Fruit fly (Drosophila melanogaster): ENCODE results near the gene CG14712.

- no peak for TF ChIP-seq unc-4 (GFP tag; IDR thresholded peaks at IDR 0.05; ENCODE audit: partially characterized antibody)
- TF ChIP-seq H15 (GFP tag; IDR thresholded peaks at IDR 0.05): no peak
- no peak for TF ChIP-seq CG15696 (tag; optimal IDR thresholded peaks at IDR 0.05)
- no peak for TF ChIP-seq luna (GFP tag; optimal IDR thresholded peaks at IDR 0.05)
- no peak for TF ChIP-seq CTCF (GFP tag; optimal IDR thresholded peaks at IDR 0.05)
- no peak for TF ChIP-seq Bteb2 (GFP tag; optimal IDR thresholded peaks at IDR 0.05)
- no peak for TF ChIP-seq CG10959 (GFP tag; IDR thresholded peaks at IDR 0.05)
These were observed 33.0 kb upstream of the CG14712 start for dm6 chr3R:11595523-11595922.

All from whole organism, embryonic.